Worm (Caenorhabditis elegans) whole organism, mixed stage, embryonic: ENCODE results near the gene clec-122.

Experiments
- mab-5 ChIP-seq: fragments of 150-350 bp; optimal IDR thresholded peaks from 2 replicates; lab custom pipeline; 2014; ENCODE audit warnings: missing biosample characterization, missing genetic modification characterization
- nhr-12 ChIP-seq: fragments of 150-350 bp; optimal IDR thresholded peaks from 2 replicates; lab custom pipeline; 2014; ENCODE audit warnings: missing biosample characterization, missing genetic modification characterization
- nhr-237 ChIP-seq: fragments of 150-350 bp; optimal IDR thresholded peaks from 2 replicates; lab custom pipeline; 2014; ENCODE audit warnings: missing biosample characterization, missing genetic modification characterization
- nhr-76 ChIP-seq: sonication (generic microtip); optimal IDR thresholded peaks from 2 replicates; lab custom pipeline; 2017; ENCODE audit warnings: missing biosample characterization, missing genetic modification characterization
- sptf-1 ChIP-seq: sonication (generic microtip); optimal IDR thresholded peaks from 2 replicates; lab custom pipeline; 2017; ENCODE audit warnings: mild to moderate bottlenecking, missing genetic modification characterization, moderate library complexity, missing compliant biosample characterization
- ztf-11 ChIP-seq: fragments of 150-350 bp; optimal IDR thresholded peaks from 2 replicates; lab custom pipeline; 2014; ENCODE audit warnings: missing biosample characterization, missing genetic modification characterization

DNA sequence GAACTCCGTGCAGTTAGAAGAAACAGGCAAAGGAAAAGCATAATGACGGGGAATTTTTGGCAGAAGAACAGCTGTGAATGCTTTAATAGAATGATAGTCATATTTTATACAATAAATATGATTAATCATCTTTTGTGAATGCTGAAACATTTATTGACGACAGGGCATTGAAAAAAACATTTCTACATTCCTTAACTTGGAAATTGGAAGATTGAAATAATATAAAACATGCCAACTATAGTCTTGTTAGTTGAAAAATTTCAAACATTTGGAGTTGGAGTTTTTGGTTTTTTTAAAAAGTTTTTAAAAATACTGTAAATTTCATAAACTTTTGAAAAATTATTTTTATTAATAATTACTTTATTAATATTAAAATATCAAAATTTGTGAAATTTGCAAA lies 9.0 kb upstream of the clec-122 start, which contains the start of gene Y25C1A.14:
- TF ChIP-seq ztf-11 (tag; lab: Kevin White, UChicago) (no peak), mab-5 (tag; lab: Kevin White, UChicago) (no peak), nhr-237 (tag; lab: Kevin White, UChicago) (no peak), nhr-12 (tag; lab: Kevin White, UChicago) (no peak), nhr-76 (tag; lab: Kevin White, UChicago) (no peak), sptf-1 (tag; lab: Kevin White, UChicago) (no peak)
